Worm (Caenorhabditis elegans): ENCODE measurements around the gene vab-1.

DNA sequence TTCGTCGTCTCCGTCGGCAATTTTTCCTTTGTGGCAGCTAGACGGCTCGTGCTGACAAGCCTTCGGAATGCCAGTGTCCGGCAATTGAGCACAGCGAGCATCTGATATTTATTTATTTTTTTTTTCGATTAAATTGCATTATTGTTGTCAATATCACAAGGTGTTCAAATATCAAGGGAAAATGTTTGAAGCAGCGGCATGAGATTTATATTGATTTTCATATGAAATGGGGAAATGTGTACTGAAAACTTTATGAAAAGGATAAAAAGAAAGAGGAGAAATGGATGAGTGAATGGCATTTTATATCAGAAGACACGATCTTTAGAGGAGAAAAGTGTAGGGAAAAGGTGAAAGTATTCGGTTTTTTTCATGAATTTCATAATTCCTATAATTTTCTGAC lies 30.7 kb downstream of the vab-1 start, which contains the start of gene coa-3:
- TF ChIP-seq F49E8.2 (tag; optimal IDR thresholded peaks at IDR 0.05; ENCODE audit: borderline replicate concordance), result no peak
- no peak for TF ChIP-seq ztf-7 (tag; optimal IDR thresholded peaks at IDR 0.05)
- no peak for TF ChIP-seq nhr-77 (tag; optimal IDR thresholded peaks at IDR 0.05)
- no peak for TF ChIP-seq ceh-82 (tag; optimal IDR thresholded peaks at IDR 0.05)
- TF ChIP-seq lin-13 (GFP tag; optimal IDR thresholded peaks at IDR 0.05), result no peak
- TF ChIP-seq ztf-11 (tag; optimal IDR thresholded peaks at IDR 0.05), result no peak
- no peak for TF ChIP-seq skn-1 (tag; optimal IDR thresholded peaks at IDR 0.05)
- no peak for TF ChIP-seq fos-1 (tag; optimal IDR thresholded peaks at IDR 0.05)
- no peak for TF ChIP-seq ces-1 (GFP tag; optimal IDR thresholded peaks at IDR 0.05)
- no peak for TF ChIP-seq hif-1 (tag; optimal IDR thresholded peaks at IDR 0.05)
- no peak for TF ChIP-seq R02D3.7 (tag; optimal IDR thresholded peaks at IDR 0.05)
- TF ChIP-seq nhr-237 (tag; optimal IDR thresholded peaks at IDR 0.05), result no peak
- no peak for TF ChIP-seq nhr-10 (tag; optimal IDR thresholded peaks at IDR 0.05)
- no peak for TF ChIP-seq arid-1 (GFP tag; conservative IDR thresholded peaks at IDR 0.05)

Data from whole organism, L4 larva.